Worm (Caenorhabditis elegans) whole organism, early embryonic: ENCODE measurements around the gene rpl-6.

Experiments used
- B0310.2 ChIP-seq: sonication (generic microtip); optimal IDR thresholded peaks from 2 replicates; lab custom pipeline; 2016; ENCODE audit warnings: mild to moderate bottlenecking, missing genetic modification characterization, missing compliant biosample characterization
- F13C5.2 ChIP-seq: sonication (generic microtip); optimal IDR thresholded peaks from 2 replicates; lab custom pipeline; 2017; ENCODE audit warnings: mild to moderate bottlenecking, missing genetic modification characterization, inconsistent platforms, missing compliant biosample characterization
- aly-1 ChIP-seq: sonication (generic microtip); optimal IDR thresholded peaks from 2 replicates; lab custom pipeline; 2016; ENCODE audit warnings: missing genetic modification characterization, missing compliant biosample characterization
- ama-1 ChIP-seq: fragments of 150-350 bp; optimal IDR thresholded peaks from 2 replicates; lab custom pipeline; 2014
- ceh-13 ChIP-seq: fragments of 200-800 bp; sonication (Bioruptor generic); optimal IDR thresholded peaks from 2 replicates; lab custom pipeline; 2018; ENCODE audit warnings: mild to moderate bottlenecking, missing genetic modification characterization, missing compliant biosample characterization
- ceh-36 ChIP-seq: sonication (generic microtip); optimal IDR thresholded peaks from 2 replicates; lab custom pipeline; 2016; ENCODE audit warnings: missing genetic modification characterization, inconsistent platforms, missing compliant biosample characterization
- ets-7 ChIP-seq: sonication (generic microtip); optimal IDR thresholded peaks from 2 replicates; lab custom pipeline; 2016; ENCODE audit warnings: missing genotype, missing genetic modification characterization, missing compliant biosample characterization
- flt-1 ChIP-seq: fragments of 200-800 bp; sonication (Bioruptor generic); IDR thresholded peaks from 2 replicates; pipeline ENCODE4 v1.3.6; 2022; ENCODE audit warnings: missing genetic modification characterization, missing compliant biosample characterization
- hmbx-1 ChIP-seq: sonication (generic microtip); optimal IDR thresholded peaks from 2 replicates; lab custom pipeline; 2016; ENCODE audit warnings: mild to moderate bottlenecking, missing genetic modification characterization, missing compliant biosample characterization
- hmg-4 ChIP-seq: fragments of 200-800 bp; sonication (Bioruptor generic); optimal IDR thresholded peaks from 2 replicates; lab custom pipeline; 2018; ENCODE audit warnings: mild to moderate bottlenecking, missing genetic modification characterization, missing compliant biosample characterization
- hnd-1 ChIP-seq: sonication (generic microtip); optimal IDR thresholded peaks from 2 replicates; lab custom pipeline; 2016; ENCODE audit warnings: missing genetic modification characterization, missing compliant biosample characterization
- pes-1 ChIP-seq: fragments of 200-800 bp; sonication (Bioruptor generic); IDR thresholded peaks from 2 replicates; pipeline ENCODE4 v1.3.6; 2022; ENCODE audit warnings: missing genetic modification reagents, missing genetic modification characterization, missing compliant biosample characterization
- scrt-1 ChIP-seq: fragments of 200-800 bp; sonication (Bioruptor generic); IDR thresholded peaks from 2 replicates; pipeline ENCODE4 v1.3.6; 2022; ENCODE audit warnings: missing genetic modification characterization, missing compliant biosample characterization
- sea-1 ChIP-seq: fragments of 200-800 bp; sonication (Bioruptor generic); conservative IDR thresholded peaks from 2 replicates; pipeline ENCODE4 v1.3.6; 2022; ENCODE audit warnings: missing genetic modification characterization, missing compliant biosample characterization
- tbx-11 ChIP-seq: fragments of 200-800 bp; sonication (Bioruptor generic); IDR thresholded peaks from 2 replicates; pipeline ENCODE4 v1.3.6; 2022; ENCODE audit warnings: missing genetic modification characterization, missing compliant biosample characterization
- tbx-37 ChIP-seq: fragments of 200-800 bp; sonication (Bioruptor generic); conservative IDR thresholded peaks from 2 replicates; pipeline ENCODE4 v1.3.6; 2022; ENCODE audit warnings: missing genetic modification reagents, missing genetic modification characterization, missing compliant biosample characterization
- tra-4 ChIP-seq: sonication (generic microtip); optimal IDR thresholded peaks from 2 replicates; lab custom pipeline; 2017; ENCODE audit warnings: missing genetic modification characterization, missing compliant biosample characterization

Gene rpl-6

DNA sequence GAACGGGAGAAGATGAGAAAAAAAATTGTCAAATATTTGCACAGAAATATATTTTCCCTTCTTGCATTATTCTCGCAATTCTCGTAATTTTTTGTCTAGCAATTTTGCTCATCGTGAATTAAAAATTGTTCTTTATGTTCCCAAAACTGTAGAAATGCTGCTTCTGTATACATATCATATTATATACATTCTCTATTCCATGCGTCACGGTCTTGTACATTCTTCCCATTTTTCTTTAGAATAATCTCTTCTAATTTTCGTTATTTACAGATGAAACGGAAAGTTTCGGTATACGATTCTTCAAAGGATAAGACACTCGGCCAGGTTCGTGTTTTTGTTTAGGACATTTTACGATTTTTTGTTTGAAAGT is 40.7 kb upstream of the rpl-6 start, which contains the start of gene acs-4:
Gene acs-4 (plus strand): TSS at position 271 of the 370 bp plus-strand sequence.
- no peak for TF ChIP-seq aly-1
- no peak for TF ChIP-seq F13C5.2 (tag; lab: Kevin White, UChicago)
- no peak for TF ChIP-seq sea-1 (GFP tag; lab: Robert Waterston, UW)

ce11 chrIII:7170090-7170489 is 38.2 kb upstream of the rpl-6 start:
- TF ChIP-seq B0310.2 (no peak), ceh-36 (tag; lab: Kevin White, UChicago) (no peak), tbx-11 (GFP tag; lab: Robert Waterston, UW) (no peak), tra-4 (tag; lab: Kevin White, UChicago) (no peak)

ce11 chrIII:7178497-7178896 is 29.8 kb upstream of the rpl-6 start:
- TF ChIP-seq hnd-1 (tag; lab: Kevin White, UChicago) (no peak), ceh-13 (no peak), tbx-11 (GFP tag; lab: Robert Waterston, UW) (no peak), pes-1 (GFP tag; lab: Robert Waterston, UW) (no peak), flt-1 (GFP tag; lab: Robert Waterston, UW) (no peak)

- TF ChIP-seq ceh-13 (no peak), F13C5.2 (tag; lab: Kevin White, UChicago) (peak; percentile 71)
Measured at ce11 chrIII:7179538-7180301, 28.5 kb upstream of the rpl-6 start, which contains the start of the genes rps-14 and rpl-36. Gene rps-14 (minus strand): TSS chrIII:7179588. Gene rpl-36 (plus strand): TSS chrIII:7180251.

DNA sequence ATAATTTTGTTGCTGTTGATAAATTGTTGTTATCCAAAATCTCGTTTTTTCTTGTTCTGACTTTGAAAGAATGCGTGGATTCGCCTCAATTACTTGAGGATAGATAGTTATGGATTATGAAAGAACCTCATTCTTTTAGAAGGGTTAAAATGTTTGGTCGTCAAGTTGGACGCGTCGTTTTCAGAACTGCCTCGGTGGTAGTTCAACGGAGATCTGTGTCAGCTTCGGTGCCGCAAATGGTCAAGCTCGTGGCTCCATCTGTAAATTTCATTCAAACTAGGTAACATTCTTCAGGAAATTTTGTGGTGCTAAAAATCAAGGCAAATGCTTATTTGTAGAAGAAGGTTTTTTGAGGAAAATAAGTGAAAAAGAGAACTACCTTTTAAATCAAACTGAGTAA is 27.6 kb upstream of the rpl-6 start, which contains the start of gene ndab-2:
Gene ndab-2 (plus strand): TSS at position 140 of the 400 bp plus-strand sequence.
- TF ChIP-seq hnd-1 (tag; lab: Kevin White, UChicago), result no peak
- no peak for TF ChIP-seq ets-7 (tag; lab: Kevin White, UChicago)
- TF ChIP-seq aly-1, result no peak
- no peak for TF ChIP-seq hmbx-1 (tag; lab: Kevin White, UChicago)
- TF ChIP-seq ceh-36 (tag; lab: Kevin White, UChicago), result no peak
- TF ChIP-seq sea-1 (GFP tag; lab: Robert Waterston, UW), result no peak
- TF ChIP-seq scrt-1 (GFP tag; lab: Robert Waterston, UW), result no peak
- no peak for TF ChIP-seq hmg-4
- TF ChIP-seq F13C5.2 (tag; lab: Kevin White, UChicago), result no peak
- TF ChIP-seq flt-1 (GFP tag; lab: Robert Waterston, UW), result no peak
- no peak for TF ChIP-seq B0310.2
- no peak for TF ChIP-seq tbx-11 (GFP tag; lab: Robert Waterston, UW)

- TF ChIP-seq F13C5.2 (tag; lab: Kevin White, UChicago) (peak; percentile 38), hmg-4 (no peak), hnd-1 (tag; lab: Kevin White, UChicago) (no peak), pes-1 (GFP tag; lab: Robert Waterston, UW) (no peak), tbx-11 (GFP tag; lab: Robert Waterston, UW) (no peak), sea-1 (GFP tag; lab: Robert Waterston, UW) (no peak), ama-1 (lab: Kevin White, UChicago) (no peak)
Measured at ce11 chrIII:7181822-7182221, 26.4 kb upstream of the rpl-6 start, which contains the start of gene epg-4. Gene epg-4 (plus strand): TSS chrIII:7182167.

DNA sequence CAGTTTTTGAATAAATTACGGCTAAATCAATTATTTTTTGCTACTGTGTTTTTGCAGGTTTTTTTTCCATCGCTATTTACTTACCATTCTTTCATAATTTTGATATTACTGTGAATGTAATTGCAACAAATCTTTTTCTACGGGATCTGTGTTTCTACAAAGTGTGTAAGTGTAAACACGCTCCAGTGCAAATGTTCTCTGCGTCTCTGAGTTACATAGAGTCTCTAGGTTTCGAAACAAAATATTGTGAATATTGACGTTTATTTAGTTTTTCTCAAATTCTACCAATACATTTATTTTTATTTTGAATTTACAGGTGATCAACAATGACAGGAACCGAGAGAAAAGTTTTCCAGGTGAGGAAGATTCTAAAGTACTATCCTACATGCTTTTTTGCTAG is 24.2 kb upstream of the rpl-6 start, which contains the start of gene yju-2:
Gene yju-2 (plus strand): TSS at position 315 of the 400 bp plus-strand sequence.
- no peak for TF ChIP-seq ceh-13
- TF ChIP-seq tra-4 (tag; lab: Kevin White, UChicago), result no peak
- no peak for TF ChIP-seq sea-1 (GFP tag; lab: Robert Waterston, UW)
- no peak for TF ChIP-seq hmg-4
- no peak for TF ChIP-seq flt-1 (GFP tag; lab: Robert Waterston, UW)
- TF ChIP-seq aly-1, result no peak
- no peak for TF ChIP-seq ama-1 (lab: Kevin White, UChicago)
- TF ChIP-seq hnd-1 (tag; lab: Kevin White, UChicago), result no peak
- TF ChIP-seq pes-1 (GFP tag; lab: Robert Waterston, UW), result no peak

DNA sequence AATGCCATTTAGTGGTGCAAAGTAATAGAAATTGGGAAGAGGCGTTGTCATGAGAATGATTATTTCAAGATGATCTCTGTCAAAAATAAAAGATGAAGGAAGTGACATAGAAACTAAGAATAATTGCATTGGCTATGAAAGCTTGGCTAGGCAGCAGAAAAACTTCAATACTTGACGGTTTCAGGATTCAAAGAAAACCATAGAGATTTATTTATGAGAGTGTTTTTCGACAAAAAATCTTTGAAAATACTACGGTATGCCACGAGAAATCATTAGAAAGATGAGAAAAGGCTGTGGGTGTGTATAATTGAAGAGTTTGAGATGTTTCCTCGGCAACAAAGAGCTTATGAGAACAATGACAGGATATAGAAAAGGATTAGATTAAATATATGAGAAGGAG is 22.8 kb upstream of the rpl-6 start, which contains the start of gene F37C12.14:
Gene F37C12.14 (minus strand): TSS at position 101 of the 400 bp plus-strand sequence.
- TF ChIP-seq hmg-4 (no peak), flt-1 (GFP tag; lab: Robert Waterston, UW) (no peak), tbx-11 (GFP tag; lab: Robert Waterston, UW) (no peak), hmbx-1 (tag; lab: Kevin White, UChicago) (no peak), tra-4 (tag; lab: Kevin White, UChicago) (no peak), B0310.2 (no peak), tbx-37 (GFP tag; lab: Robert Waterston, UW) (no peak), ama-1 (lab: Kevin White, UChicago) (no peak), hnd-1 (tag; lab: Kevin White, UChicago) (no peak), scrt-1 (GFP tag; lab: Robert Waterston, UW) (no peak)
